Fruit fly (Drosophila melanogaster) whole organism, embryonic: ENCODE results near the gene unc-119.

Experiments used
- Aef1 ChIP-seq: fragments of 200-800 bp; sonication (Bioruptor generic); IDR thresholded peaks from 3 replicates; pipeline ENCODE4 v1.3.6; 2022; ENCODE audit warnings: missing biosample characterization, missing genetic modification characterization
- B-H1 ChIP-seq: fragments of 200-800 bp; sonication (Bioruptor generic); IDR thresholded peaks from 3 replicates; pipeline ENCODE4 v1.3.6; 2022; ENCODE audit warnings: missing biosample characterization, missing genetic modification characterization
- CG11504 ChIP-seq: fragments of 200-800 bp; sonication (Bioruptor generic); optimal IDR thresholded peaks from 3 replicates; lab custom pipeline; 2019; ENCODE audit warnings: missing biosample characterization, mild to moderate bottlenecking, missing genetic modification characterization, moderate library complexity
- CG12219 ChIP-seq: fragments of 200-800 bp; sonication (Bioruptor generic); optimal IDR thresholded peaks from 3 replicates; lab custom pipeline; 2018; ENCODE audit warnings: missing biosample characterization, mild to moderate bottlenecking, missing genetic modification characterization
- CG12659 ChIP-seq: fragments of 200-800 bp; sonication (Bioruptor generic); optimal IDR thresholded peaks from 3 replicates; lab custom pipeline; 2017; ENCODE audit warnings: mild to moderate bottlenecking, missing biosample characterization, missing genetic modification reagents, missing genetic modification characterization
- CG14667 ChIP-seq: fragments of 200-800 bp; sonication (Bioruptor generic); IDR thresholded peaks from 2 replicates; pipeline ENCODE4 v1.3.6; 2022; ENCODE audit warnings: missing biosample characterization, missing genetic modification characterization
- CG1603 ChIP-seq: fragments of 200-800 bp; sonication (Bioruptor generic); optimal IDR thresholded peaks from 2 replicates; lab custom pipeline; 2019; ENCODE audit warnings: missing biosample characterization, mild to moderate bottlenecking, missing genetic modification characterization, moderate library complexity
- CG16779 ChIP-seq: fragments of 200-800 bp; sonication (Bioruptor generic); IDR thresholded peaks from 2 replicates; pipeline ENCODE4 v1.3.6; 2022; ENCODE audit warnings: missing biosample characterization, missing genetic modification characterization
- CG16863 ChIP-seq: fragments of 200-800 bp; sonication (Bioruptor generic); optimal IDR thresholded peaks from 3 replicates; lab custom pipeline; 2016; ENCODE audit warnings: missing biosample characterization, missing genetic modification characterization
- CG17361 ChIP-seq: fragments of 200-800 bp; sonication (Bioruptor generic); IDR thresholded peaks from 3 replicates; pipeline ENCODE4 v1.3.6; 2022; ENCODE audit warnings: missing biosample characterization, missing genetic modification characterization
- CG18011 ChIP-seq: fragments of 200-800 bp; sonication (Bioruptor generic); optimal IDR thresholded peaks from 2 replicates; lab custom pipeline; 2017; ENCODE audit warnings: missing biosample characterization, missing genetic modification characterization, mild to moderate bottlenecking, moderate library complexity, missing genotype
- CG18262 ChIP-seq: fragments of 200-800 bp; optimal IDR thresholded peaks from 3 replicates; lab custom pipeline; 2019; ENCODE audit warnings: missing biosample characterization, mild to moderate bottlenecking, missing genetic modification characterization, moderate library complexity
- CG2120 ChIP-seq: fragments of 200-800 bp; sonication (Bioruptor generic); optimal IDR thresholded peaks from 3 replicates; lab custom pipeline; 2016; ENCODE audit warnings: missing biosample characterization, missing genetic modification characterization
- CG2129 ChIP-seq: fragments of 200-800 bp; sonication (Bioruptor generic); IDR thresholded peaks from 2 replicates; pipeline ENCODE4 v1.3.6; 2022; ENCODE audit warnings: missing biosample characterization, missing genetic modification characterization; ENCODE audit not compliant: partially characterized antibody
- CG3407 ChIP-seq: fragments of 200-800 bp; sonication (Bioruptor generic); optimal IDR thresholded peaks from 2 replicates; lab custom pipeline; 2018; ENCODE audit warnings: missing biosample characterization, mild to moderate bottlenecking, missing genetic modification characterization
- CG34224 ChIP-seq: fragments of 200-800 bp; sonication (Bioruptor generic); IDR thresholded peaks from 3 replicates; pipeline ENCODE4 v1.3.6; 2022; ENCODE audit warnings: missing biosample characterization, missing genetic modification characterization; ENCODE audit not compliant: partially characterized antibody
- CG42726 ChIP-seq: fragments of 200-800 bp; sonication (Bioruptor generic); IDR thresholded peaks from 2 replicates; pipeline ENCODE4 v1.3.6; 2022; ENCODE audit warnings: missing biosample characterization, missing genetic modification characterization; ENCODE audit not compliant: partially characterized antibody
- CG4617 ChIP-seq: fragments of 200-800 bp; sonication (Bioruptor generic); optimal IDR thresholded peaks from 3 replicates; lab custom pipeline; 2016; ENCODE audit warnings: missing biosample characterization, missing genetic modification characterization, borderline replicate concordance
- CG5180 ChIP-seq: fragments of 200-800 bp; sonication (Bioruptor generic); optimal IDR thresholded peaks from 3 replicates; lab custom pipeline; 2017; ENCODE audit warnings: missing biosample characterization, missing genetic modification characterization, mild to moderate bottlenecking, moderate library complexity, missing genetic modification reagents
- CG6654 ChIP-seq: fragments of 200-800 bp; sonication (Bioruptor generic); optimal IDR thresholded peaks from 2 replicates; lab custom pipeline; 2017; ENCODE audit warnings: missing biosample characterization, mild to moderate bottlenecking, missing genetic modification characterization
- CG6765 ChIP-seq: fragments of 200-800 bp; sonication (Bioruptor generic); optimal IDR thresholded peaks from 3 replicates; lab custom pipeline; 2017; ENCODE audit warnings: missing biosample characterization, mild to moderate bottlenecking, missing genetic modification characterization
- CG7928 ChIP-seq: fragments of 200-800 bp; sonication (Bioruptor generic); optimal IDR thresholded peaks from 2 replicates; lab custom pipeline; 2017; ENCODE audit warnings: missing biosample characterization, mild to moderate bottlenecking, missing genetic modification characterization
- CG9932 ChIP-seq: fragments of 200-800 bp; sonication (Bioruptor generic); IDR thresholded peaks from 2 replicates; pipeline ENCODE4 v1.3.6; 2022; ENCODE audit warnings: missing biosample characterization, missing genetic modification characterization
- Camta ChIP-seq: fragments of 200-800 bp; sonication (Bioruptor generic); optimal IDR thresholded peaks from 2 replicates; lab custom pipeline; 2016; ENCODE audit warnings: missing biosample characterization, missing genetic modification characterization
- CkIIα-i1 ChIP-seq: fragments of 200-800 bp; sonication (Bioruptor generic); IDR thresholded peaks from 2 replicates; pipeline ENCODE4 v1.3.6; 2022; ENCODE audit warnings: missing biosample characterization, missing genetic modification characterization
- CrebB ChIP-seq: fragments of 200-800 bp; sonication (Bioruptor generic); optimal IDR thresholded peaks from 3 replicates; lab custom pipeline; 2018; ENCODE audit warnings: missing biosample characterization, mild to moderate bottlenecking, missing genetic modification characterization
- GATAe ChIP-seq: fragments of 200-800 bp; sonication (Bioruptor generic); conservative IDR thresholded peaks from 2 replicates; pipeline ENCODE4 v1.3.6; 2022; ENCODE audit warnings: missing biosample characterization, missing genetic modification characterization
- Hey ChIP-seq: fragments of 200-800 bp; sonication (Bioruptor generic); optimal IDR thresholded peaks from 3 replicates; lab custom pipeline; 2018; ENCODE audit warnings: missing biosample characterization, mild to moderate bottlenecking, missing genetic modification characterization
- Hsf ChIP-seq: fragments of 200-800 bp; sonication (Bioruptor generic); optimal IDR thresholded peaks from 3 replicates; lab custom pipeline; 2016; ENCODE audit warnings: missing biosample characterization, missing genetic modification characterization
- Nf-YB ChIP-seq: fragments of 200-800 bp; sonication (Bioruptor generic); optimal IDR thresholded peaks from 3 replicates; lab custom pipeline; 2019; ENCODE audit warnings: missing biosample characterization, mild to moderate bottlenecking, missing genetic modification characterization, moderate library complexity
- Rfx ChIP-seq: fragments of 200-800 bp; sonication (Bioruptor generic); IDR thresholded peaks from 2 replicates; pipeline ENCODE4 v1.3.6; 2022; ENCODE audit warnings: missing biosample characterization, missing genetic modification characterization
- Sox100B ChIP-seq: fragments of 200-800 bp; sonication (Bioruptor generic); optimal IDR thresholded peaks from 3 replicates; lab custom pipeline; 2018; ENCODE audit warnings: missing biosample characterization, mild to moderate bottlenecking, missing genetic modification characterization
- Sox102F ChIP-seq: fragments of 200-800 bp; sonication (Bioruptor generic); optimal IDR thresholded peaks from 2 replicates; lab custom pipeline; 2018; ENCODE audit warnings: missing biosample characterization, mild to moderate bottlenecking, missing genetic modification characterization, moderate library complexity
- Spps ChIP-seq: fragments of 200-800 bp; sonication (Bioruptor generic); optimal IDR thresholded peaks from 2 replicates; lab custom pipeline; 2018; ENCODE audit warnings: missing biosample characterization, mild to moderate bottlenecking, missing genetic modification characterization
- chinmo ChIP-seq: fragments of 200-800 bp; sonication (Bioruptor generic); IDR thresholded peaks from 4 replicates; pipeline ENCODE4 v1.3.6; 2022; ENCODE audit warnings: missing biosample characterization, missing genetic modification characterization; ENCODE audit not compliant: partially characterized antibody
- corto ChIP-seq: fragments of 200-800 bp; sonication (Bioruptor generic); optimal IDR thresholded peaks from 2 replicates; lab custom pipeline; 2016; ENCODE audit warnings: missing biosample characterization, mild to moderate bottlenecking, missing genetic modification characterization, moderate library complexity
- dm ChIP-seq: fragments of 200-800 bp; sonication (Bioruptor generic); optimal IDR thresholded peaks from 3 replicates; lab custom pipeline; 2016; ENCODE audit warnings: missing biosample characterization, missing genetic modification characterization
- dmrt99B ChIP-seq: fragments of 200-800 bp; sonication (Bioruptor generic); optimal IDR thresholded peaks from 2 replicates; lab custom pipeline; 2018; ENCODE audit warnings: missing biosample characterization, mild to moderate bottlenecking, missing genetic modification characterization, moderate library complexity
- dysf ChIP-seq: fragments of 200-800 bp; sonication (Bioruptor generic); IDR thresholded peaks from 3 replicates; pipeline ENCODE4 v1.3.6; 2022; ENCODE audit warnings: missing biosample characterization, missing genetic modification characterization
- fu2 ChIP-seq: fragments of 200-800 bp; sonication (Bioruptor generic); optimal IDR thresholded peaks from 2 replicates; lab custom pipeline; 2016; ENCODE audit warnings: missing biosample characterization, missing genetic modification characterization
- mld ChIP-seq: fragments of 200-800 bp; sonication (Bioruptor generic); IDR thresholded peaks from 3 replicates; pipeline ENCODE4 v1.3.6; 2022; ENCODE audit warnings: missing biosample characterization, missing genetic modification characterization; ENCODE audit not compliant: partially characterized antibody
- nerfin-2 ChIP-seq: fragments of 200-800 bp; sonication (Bioruptor generic); IDR thresholded peaks from 2 replicates; pipeline ENCODE4 v1.3.6; 2022; ENCODE audit warnings: missing biosample characterization, missing genetic modification characterization; ENCODE audit not compliant: partially characterized antibody
- nmo ChIP-seq: fragments of 200-800 bp; sonication (Bioruptor generic); optimal IDR thresholded peaks from 2 replicates; lab custom pipeline; 2018; ENCODE audit warnings: missing biosample characterization, mild to moderate bottlenecking, missing genetic modification characterization, moderate library complexity
- oc ChIP-seq: fragments of 200-800 bp; sonication (Bioruptor generic); optimal IDR thresholded peaks from 2 replicates; lab custom pipeline; 2018; ENCODE audit warnings: missing biosample characterization, mild to moderate bottlenecking, missing genetic modification characterization, moderate library complexity
- psq ChIP-seq: fragments of 200-800 bp; sonication (Bioruptor generic); optimal IDR thresholded peaks from 2 replicates; lab custom pipeline; 2017; ENCODE audit warnings: missing biosample characterization, missing genetic modification characterization
- sens-2 ChIP-seq: fragments of 200-800 bp; sonication (Bioruptor generic); IDR thresholded peaks from 2 replicates; pipeline ENCODE4 v1.3.6; 2022; ENCODE audit warnings: missing biosample characterization, missing genetic modification characterization
- slbo ChIP-seq: fragments of 200-800 bp; sonication (Bioruptor generic); IDR thresholded peaks from 2 replicates; pipeline ENCODE4 v1.3.6; 2022; ENCODE audit warnings: missing biosample characterization, missing genetic modification characterization
- toy ChIP-seq: fragments of 200-800 bp; sonication (Bioruptor generic); IDR thresholded peaks from 2 replicates; pipeline ENCODE4 v1.3.6; 2022; ENCODE audit warnings: missing biosample characterization, missing genetic modification characterization
- unc-4 ChIP-seq: fragments of 200-800 bp; sonication (Bioruptor generic); IDR thresholded peaks from 2 replicates; pipeline ENCODE4 v1.3.6; 2022; ENCODE audit warnings: missing biosample characterization, missing genetic modification characterization; ENCODE audit not compliant: partially characterized antibody
- zfh2 ChIP-seq: fragments of 200-800 bp; sonication (Bioruptor generic); optimal IDR thresholded peaks from 2 replicates; lab custom pipeline; 2016; ENCODE audit warnings: missing biosample characterization, missing genetic modification characterization

The unc-119 gene

DNA sequence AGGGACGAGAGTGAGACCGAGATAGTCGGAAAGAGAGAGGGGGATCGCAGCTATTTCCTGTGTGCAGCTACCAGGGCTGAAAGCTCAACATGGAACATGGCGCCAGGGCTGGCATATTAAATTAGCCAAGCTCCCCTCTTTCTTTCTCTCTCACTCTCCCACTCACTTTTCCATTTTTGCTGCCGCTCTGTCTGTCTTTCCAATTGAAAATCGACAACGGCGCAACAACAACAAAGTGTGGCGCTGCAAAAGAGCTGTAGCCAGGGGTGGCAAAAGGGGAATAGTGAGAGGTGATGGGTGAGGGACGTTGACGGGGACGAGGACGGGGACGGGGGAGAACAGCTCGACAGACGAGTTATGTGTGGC, 9.2 kb upstream of the unc-119 start (continued):
- TF ChIP-seq slbo (GFP tag; lab: Robert Waterston, UW): 0 out of 2 replicates have a peak, but pooled peaks have one; percentile 15
- TF ChIP-seq nerfin-2 (GFP tag; lab: Robert Waterston, UW): no peak
- TF ChIP-seq Spps (tag; lab: Kevin White, UChicago): no peak
- no peak for TF ChIP-seq mld (GFP tag; lab: Robert Waterston, UW)
- no peak for TF ChIP-seq CkIIα-i1
- no peak for TF ChIP-seq psq (GFP tag; lab: Kevin White, UChicago)
- no peak for TF ChIP-seq dm (GFP tag; lab: Kevin White, UChicago)
- TF ChIP-seq chinmo (GFP tag; lab: Robert Waterston, UW): no peak
- peak; percentile 22 for TF ChIP-seq CG16863 (GFP tag; lab: Kevin White, UChicago)
- no peak for TF ChIP-seq corto (GFP tag; lab: Kevin White, UChicago)
- TF ChIP-seq dmrt99B: peak; percentile 18
- TF ChIP-seq CG5180 (GFP tag; lab: Kevin White, UChicago): no peak
- TF ChIP-seq CrebB (tag; lab: Kevin White, UChicago): no peak
- no peak for TF ChIP-seq GATAe (GFP tag; lab: Robert Waterston, UW)
- TF ChIP-seq unc-4: no peak
- TF ChIP-seq Sox100B (GFP tag; lab: Kevin White, UChicago): peak; percentile 14
- TF ChIP-seq CG12219 (GFP tag; lab: Kevin White, UChicago): no peak
- no peak for TF ChIP-seq fu2 (GFP tag; lab: Kevin White, UChicago)
- TF ChIP-seq Aef1 (GFP tag; lab: Robert Waterston, UW): peak; percentile 72
- no peak for TF ChIP-seq dysf (GFP tag; lab: Robert Waterston, UW)
- no peak for TF ChIP-seq Camta (GFP tag; lab: Kevin White, UChicago)
- no peak for TF ChIP-seq CG34224 (GFP tag; lab: Robert Waterston, UW)
- peak; percentile 48; the same call in 1 of the 3 replicates for TF ChIP-seq CG17361
- peak; percentile 29 for TF ChIP-seq CG11504 (tag; lab: Kevin White, UChicago)
- TF ChIP-seq CG6654: no peak
- peak; percentile 13 for TF ChIP-seq CG2120 (GFP tag; lab: Kevin White, UChicago)
- peak; percentile 14 for TF ChIP-seq CG18262 (tag; lab: Kevin White, UChicago)
- TF ChIP-seq sens-2: no peak
- TF ChIP-seq Hey: no peak
- TF ChIP-seq Sox102F (GFP tag; lab: Kevin White, UChicago): peak; percentile 27
- no peak for TF ChIP-seq CG4617 (GFP tag; lab: Kevin White, UChicago)
- no peak for TF ChIP-seq CG18011 (GFP tag; lab: Kevin White, UChicago)
- no peak for TF ChIP-seq nmo (GFP tag; lab: Kevin White, UChicago)
- TF ChIP-seq CG12659 (GFP tag; lab: Kevin White, UChicago): peak; percentile 9
- no peak for TF ChIP-seq B-H1
- no peak for TF ChIP-seq oc (tag; lab: Kevin White, UChicago)
- no peak for TF ChIP-seq CG14667
- TF ChIP-seq CG6765: peak; percentile 23
- TF ChIP-seq zfh2: peak; percentile 4
- TF ChIP-seq CG9932: 0 out of 2 replicates have a peak, but pooled peaks have one; percentile 31
- TF ChIP-seq Rfx (GFP tag; lab: Robert Waterston, UW): peak; percentile 48
- no peak for TF ChIP-seq Nf-YB (GFP tag; lab: Kevin White, UChicago)
- 0 out of 2 replicates have a peak, but pooled peaks have one; percentile 34 for TF ChIP-seq toy (GFP tag; lab: Robert Waterston, UW)
- TF ChIP-seq CG2129: no peak
- no peak for TF ChIP-seq CG42726 (GFP tag; lab: Robert Waterston, UW)
- TF ChIP-seq CG3407 (GFP tag; lab: Kevin White, UChicago): peak; percentile 99
- no peak for TF ChIP-seq CG16779
- TF ChIP-seq CG7928: peak; percentile 91
- peak; percentile 41 for TF ChIP-seq CG1603 (tag; lab: Kevin White, UChicago)
- no peak for TF ChIP-seq Hsf (GFP tag; lab: Kevin White, UChicago)
